Worm (Caenorhabditis elegans) whole organism, L4/young adult: ENCODE measurements around the gene C45G9.10.

Experiments used
- W03F9.2 ChIP-seq: fragments of 150-350 bp; optimal IDR thresholded peaks from 2 replicates; lab custom pipeline; 2014; ENCODE audit warnings: missing biosample characterization, missing genetic modification characterization
- dao-5 ChIP-seq: sonication (generic microtip); optimal IDR thresholded peaks from 2 replicates; lab custom pipeline; 2016; ENCODE audit warnings: missing genotype, missing genetic modification characterization, moderate library complexity, missing compliant biosample characterization
- him-1 ChIP-seq: sonication (generic microtip); optimal IDR thresholded peaks from 2 replicates; lab custom pipeline; 2016; ENCODE audit warnings: missing genotype, missing genetic modification reagents, missing genetic modification characterization, missing compliant biosample characterization

ce11 chrIII:5076569-5076968, 14.9 kb upstream of the C45G9.10 start:
- TF ChIP-seq dao-5 (tag; lab: Kevin White, UChicago) (no peak), him-1 (tag; lab: Kevin White, UChicago) (no peak), W03F9.2 (tag; lab: Kevin White, UChicago) (no peak)
